Worm (Caenorhabditis elegans) whole organism, L4 larva: Measurements from ENCODE around the gene F52C6.3.

Source experiments
- F44E2.7 ChIP-seq: fragments of 200-800 bp; sonication (Bioruptor generic); IDR thresholded peaks from 2 replicates; pipeline ENCODE4 v2.1.2; 2022; ENCODE audit warnings: missing genetic modification characterization, missing compliant biosample characterization
- F49E8.2 ChIP-seq: sonication (generic microtip); optimal IDR thresholded peaks from 2 replicates; lab custom pipeline; 2016; ENCODE audit warnings: missing compliant biosample characterization, mild to moderate bottlenecking, missing genetic modification characterization, borderline replicate concordance
- Y48G9A.11 ChIP-seq: fragments of 200-800 bp; sonication (Bioruptor generic); IDR thresholded peaks from 2 replicates; pipeline ENCODE4 v1.3.6; 2022; ENCODE audit warnings: missing genetic modification reagents, missing genetic modification characterization, missing compliant biosample characterization
- aha-1 ChIP-seq: fragments of 150-350 bp; peaks from one replicate; lab custom pipeline; 2014; ENCODE audit warnings: missing biosample characterization, missing genetic modification characterization
- aly-2 ChIP-seq: sonication (generic microtip); optimal IDR thresholded peaks from 2 replicates; lab custom pipeline; 2018; ENCODE audit warnings: missing biosample characterization, missing genetic modification characterization
- ama-1 ChIP-seq: fragments of 150-350 bp; optimal IDR thresholded peaks from 2 replicates; lab custom pipeline; 2014; ENCODE audit warnings: inconsistent platforms, mixed read lengths
- ceh-32 ChIP-seq: sonication (generic microtip); optimal IDR thresholded peaks from 2 replicates; lab custom pipeline; 2016; ENCODE audit warnings: mild to moderate bottlenecking, missing genetic modification characterization, missing compliant biosample characterization; ENCODE audit not compliant: poor library complexity
- ceh-62 ChIP-seq: sonication (generic microtip); optimal IDR thresholded peaks from 2 replicates; lab custom pipeline; 2017; ENCODE audit warnings: missing biosample characterization, missing genetic modification characterization
- ces-1 ChIP-seq: fragments of 150-350 bp; sonication (generic microtip); optimal IDR thresholded peaks from 4 replicates; lab custom pipeline; 2014; ENCODE audit warnings: missing biosample characterization, missing genetic modification reagents, missing genetic modification characterization
- cey-2 ChIP-seq: sonication (generic microtip); optimal IDR thresholded peaks from 3 replicates; lab custom pipeline; 2017; ENCODE audit warnings: missing genetic modification characterization, mild to moderate bottlenecking, missing compliant biosample characterization, antibody characterized with exemption, borderline replicate concordance; ENCODE audit not compliant: insufficient read depth
- daf-16 ChIP-seq, 3 experiments: sonication (generic microtip); optimal IDR thresholded peaks; 2 replicates each; lab custom pipeline; 2016 to 2017; ENCODE audit warnings: missing genetic modification characterization in 3 of 3, missing genetic modification reagents in 3 of 3, mild to moderate bottlenecking in 2 of 3, missing compliant biosample characterization in 2 of 3, missing biosample characterization in 1 of 3, moderate library complexity in 1 of 3
- dmd-6 ChIP-seq: fragments of 200-800 bp; sonication (Bioruptor generic); IDR thresholded peaks from 2 replicates; pipeline ENCODE4 v1.3.6; 2022; ENCODE audit warnings: missing genetic modification reagents, missing genetic modification characterization, missing compliant biosample characterization
- dve-1 ChIP-seq: sonication (generic microtip); optimal IDR thresholded peaks from 2 replicates; lab custom pipeline; 2017; ENCODE audit warnings: antibody characterized with exemption, mild to moderate bottlenecking, missing genetic modification characterization, missing compliant biosample characterization; ENCODE audit not compliant: insufficient read depth
- egl-27 ChIP-seq: sonication (generic microtip); optimal IDR thresholded peaks from 3 replicates; lab custom pipeline; 2017; ENCODE audit warnings: missing biosample characterization, missing genetic modification reagents, missing genetic modification characterization
- egl-43 ChIP-seq: fragments of 200-800 bp; sonication (Bioruptor generic); IDR thresholded peaks from 2 replicates; pipeline ENCODE4 v1.3.6; 2022; ENCODE audit warnings: missing genetic modification reagents, missing genetic modification characterization, missing compliant biosample characterization
- fkh-10 ChIP-seq: fragments of 150-350 bp; optimal IDR thresholded peaks from 2 replicates; lab custom pipeline; 2014; ENCODE audit warnings: missing biosample characterization, missing genetic modification reagents, missing genetic modification characterization
- gei-8 ChIP-seq: fragments of 200-800 bp; sonication (Bioruptor generic); optimal IDR thresholded peaks from 2 replicates; lab custom pipeline; 2018; ENCODE audit warnings: mild to moderate bottlenecking, missing genetic modification characterization, missing compliant biosample characterization
- hmg-1.1 ChIP-seq: fragments of 200-800 bp; sonication (Bioruptor generic); IDR thresholded peaks from 2 replicates; pipeline ENCODE4 v1.3.6; 2022; ENCODE audit warnings: missing genetic modification reagents, missing genetic modification characterization, missing compliant biosample characterization
- jun-1 ChIP-seq: fragments of 150-350 bp; optimal IDR thresholded peaks from 2 replicates; lab custom pipeline; 2014; ENCODE audit warnings: missing biosample characterization, missing genetic modification reagents, missing genetic modification characterization
- lin-15B ChIP-seq: fragments of 150-350 bp; sonication (generic microtip); optimal IDR thresholded peaks from 3 replicates; lab custom pipeline; 2014; ENCODE audit warnings: missing biosample characterization, missing genetic modification characterization
- lsy-2 ChIP-seq, 2 experiments: fragments of 150-350 bp in 1 of 2; sonication (generic microtip) in 1 of 2; optimal IDR thresholded peaks; 2 replicates each; lab custom pipeline; 2014 to 2017; ENCODE audit warnings: missing biosample characterization in 2 of 2, missing genetic modification characterization in 2 of 2
- madf-9 ChIP-seq: fragments of 200-800 bp; sonication (Bioruptor generic); conservative IDR thresholded peaks from 2 replicates; pipeline ENCODE4 v1.3.6; 2022; ENCODE audit warnings: missing genetic modification reagents, missing genetic modification characterization, missing compliant biosample characterization
- nhr-10 ChIP-seq: fragments of 150-350 bp; optimal IDR thresholded peaks from 2 replicates; lab custom pipeline; 2014; ENCODE audit warnings: missing biosample characterization, missing genetic modification characterization
- nhr-102 ChIP-seq: sonication (generic microtip); optimal IDR thresholded peaks from 2 replicates; lab custom pipeline; 2016; ENCODE audit warnings: mild to moderate bottlenecking, missing genetic modification characterization, moderate library complexity, missing compliant biosample characterization
- nhr-111 ChIP-seq: fragments of 200-800 bp; sonication (Bioruptor generic); optimal IDR thresholded peaks from 2 replicates; lab custom pipeline; 2018; ENCODE audit warnings: mild to moderate bottlenecking, missing genetic modification characterization, missing compliant biosample characterization
- nhr-6 ChIP-seq: fragments of 150-350 bp; optimal IDR thresholded peaks from 2 replicates; lab custom pipeline; 2014; ENCODE audit warnings: missing biosample characterization, missing genetic modification characterization
- pqm-1 ChIP-seq: sonication (generic microtip); optimal IDR thresholded peaks from 2 replicates; lab custom pipeline; 2017; ENCODE audit warnings: missing biosample characterization, missing genetic modification characterization
- set-16 ChIP-seq: fragments of 200-800 bp; sonication (Bioruptor generic); IDR thresholded peaks from 2 replicates; pipeline ENCODE4 v1.3.6; 2022; ENCODE audit warnings: missing genetic modification reagents, missing genetic modification characterization, missing compliant biosample characterization
- tra-1 ChIP-seq: fragments of 200-800 bp; sonication (Bioruptor generic); IDR thresholded peaks from 2 replicates; pipeline ENCODE4 v1.3.6; 2022; ENCODE audit warnings: missing genetic modification reagents, missing genetic modification characterization, missing compliant biosample characterization
- unc-130 ChIP-seq: sonication (generic microtip); optimal IDR thresholded peaks from 2 replicates; lab custom pipeline; 2016; ENCODE audit warnings: missing genetic modification reagents, missing genetic modification characterization, missing compliant biosample characterization
- unc-62 ChIP-seq, 3 experiments: fragments of 150-350 bp in 1 of 3; sonication (generic microtip); optimal IDR thresholded peaks in 2 of 3; peaks in 1 of 3; 1 replicate in 1 of 3; 2 replicates in 2 of 3; lab custom pipeline; 2014 to 2017; ENCODE audit warnings: missing biosample characterization in 3 of 3, missing genetic modification characterization in 3 of 3, missing genetic modification reagents in 3 of 3, missing genotype in 1 of 3
- vab-7 ChIP-seq: fragments of 200-800 bp; sonication (Bioruptor generic); IDR thresholded peaks from 2 replicates; pipeline ENCODE4 v1.3.6; 2022; ENCODE audit warnings: missing genetic modification reagents, missing genetic modification characterization, missing compliant biosample characterization
- zag-1 ChIP-seq: fragments of 150-350 bp; optimal IDR thresholded peaks from 2 replicates; lab custom pipeline; 2014; ENCODE audit warnings: missing biosample characterization, missing genetic modification characterization
- ztf-7 ChIP-seq: fragments of 150-350 bp; optimal IDR thresholded peaks from 2 replicates; lab custom pipeline; 2014; ENCODE audit warnings: missing biosample characterization, missing genetic modification characterization

The F52C6.3 gene

ce11 chrII:1897936-1898335 lies 26.6 kb upstream of the F52C6.3 start, which contains the start of gene C46F9.6:
C46F9.6 (plus strand) TSS chrII:1898236.
- TF ChIP-seq aly-2 (tag; lab: Kevin White, UChicago) (no peak), unc-62 (GFP tag; optimal IDR thresholded peaks at IDR 0.05 in 1 of 2; lab: Kevin White, UChicago) (peak in 1 of 2 experiments; percentile 30), unc-62 (tag; optimal IDR thresholded peaks at IDR 0.05; lab: Kevin White, UChicago) (no peak), pqm-1 (peak; percentile 8), daf-16 (GFP tag; optimal IDR thresholded peaks at IDR 0.05; lab: Kevin White, UChicago) (no peak), daf-16 (tag; optimal IDR thresholded peaks at IDR 0.05; lab: Kevin White, UChicago) (peak; percentile 60)

DNA sequence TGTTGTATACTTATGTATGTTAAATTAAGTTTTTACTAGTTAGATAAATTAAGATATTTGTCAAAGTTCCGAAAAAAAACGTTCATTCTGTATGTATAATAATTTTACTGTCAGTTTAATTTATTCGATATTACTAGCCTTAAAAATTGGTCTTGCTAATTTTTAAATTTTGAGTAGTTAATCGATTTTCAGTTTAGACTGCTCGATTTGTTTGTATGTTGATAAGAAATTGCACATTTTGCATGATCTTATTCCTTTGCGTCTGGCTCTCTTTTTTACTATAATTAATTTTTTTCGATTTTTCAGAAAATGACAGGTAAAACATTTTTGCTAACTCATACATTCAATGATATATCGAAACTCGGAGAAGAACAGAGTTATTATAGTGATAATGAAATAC lies 24.6 kb upstream of the F52C6.3 start, which contains the start of gene math-24:
Gene math-24 (plus strand): TSS at position 301 of the 400 bp plus-strand sequence.
- TF ChIP-seq tra-1 (no peak), nhr-102 (tag; lab: Kevin White, UChicago) (no peak), ztf-7 (no peak), egl-43 (GFP tag; lab: Robert Waterston, UW) (no peak), F49E8.2 (tag; lab: Kevin White, UChicago) (no peak), jun-1 (tag; lab: Kevin White, UChicago) (no peak), dmd-6 (GFP tag; lab: Robert Waterston, UW) (no peak), hmg-1.1 (GFP tag; lab: Robert Waterston, UW) (no peak), F44E2.7 (GFP tag; lab: Robert Waterston, UW) (no peak), vab-7 (no peak), nhr-111 (no peak), nhr-6 (no peak), ceh-32 (no peak), unc-130 (GFP tag; lab: Kevin White, UChicago) (no peak), set-16 (no peak), ceh-62 (tag; lab: Kevin White, UChicago) (no peak), gei-8 (no peak), lsy-2 (tag; optimal IDR thresholded peaks at IDR 0.05; lab: Kevin White, UChicago) (no peak)

ce11 chrII:1901981-1902380 lies 22.6 kb upstream of the F52C6.3 start, which contains the start of gene math-23:
math-23 (plus strand) TSS chrII:1902281.
- TF ChIP-seq egl-27 (tag; lab: Kevin White, UChicago) (no peak), Y48G9A.11 (GFP tag; lab: Robert Waterston, UW) (no peak), aha-1 (no peak), fkh-10 (GFP tag; lab: Kevin White, UChicago) (no peak), zag-1 (no peak), lin-15B (tag; lab: Kevin White, UChicago) (no peak), nhr-6 (no peak), dve-1 (no peak), unc-62 (GFP tag; optimal IDR thresholded peaks at IDR 0.05 in 1 of 2; lab: Kevin White, UChicago) (no peak), unc-62 (tag; optimal IDR thresholded peaks at IDR 0.05; lab: Kevin White, UChicago) (no peak), hmg-1.1 (GFP tag; lab: Robert Waterston, UW) (no peak), nhr-10 (tag; lab: Kevin White, UChicago) (no peak), vab-7 (no peak), cey-2 (tag; lab: Kevin White, UChicago) (no peak), madf-9 (no peak), ama-1 (lab: Kevin White, UChicago) (no peak)

- TF ChIP-seq pqm-1 (peak; percentile 19), ces-1 (GFP tag; lab: Kevin White, UChicago) (no peak)
Measured at ce11 chrII:1905104-1905503, 19.5 kb upstream of the F52C6.3 start, which contains the start of gene math-22. math-22 (plus strand) TSS chrII:1905404.
